Worm (Caenorhabditis elegans): ENCODE measurements around the gene srp-7.

DNA sequence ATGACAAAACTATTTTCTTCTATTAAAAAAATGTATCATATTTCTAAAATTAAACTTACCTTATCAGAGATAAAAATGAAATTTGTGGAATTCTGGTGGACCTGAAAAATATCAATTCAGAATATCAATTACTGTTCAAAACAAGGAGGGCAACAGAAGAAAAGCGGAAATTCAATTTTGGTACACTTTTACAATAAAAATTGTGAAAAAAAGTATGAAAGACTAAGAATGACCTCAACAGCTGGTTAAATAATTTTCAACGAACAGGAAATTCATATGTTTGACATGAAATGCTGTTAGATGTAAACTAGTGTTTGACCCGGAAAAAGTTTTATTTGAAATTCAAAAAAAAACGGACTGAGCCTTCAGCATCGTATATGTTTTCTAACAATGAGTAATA, 34.9 kb downstream of the srp-7 start, which contains the start of gene K07C11.7:
- TF ChIP-seq ref-1 (GFP tag; conservative IDR thresholded peaks at IDR 0.05) (no peak), flt-1 (GFP tag; IDR thresholded peaks at IDR 0.05) (no peak), T22C8.4 (GFP tag; IDR thresholded peaks at IDR 0.05) (no peak), med-1 (GFP tag; optimal IDR thresholded peaks at IDR 0.05; ENCODE audit: insufficient read depth) (no peak), ztf-29 (GFP tag; IDR thresholded peaks at IDR 0.05) (no peak), klf-2 (GFP tag; conservative IDR thresholded peaks at IDR 0.05) (no peak), ztf-23 (GFP tag; IDR thresholded peaks at IDR 0.05) (no peak), tab-1 (GFP tag; IDR thresholded peaks at IDR 0.05) (no peak), cog-1 (tag; optimal IDR thresholded peaks at IDR 0.05) (no peak)
